Worm (Caenorhabditis elegans): ENCODE measurements around the gene R05H5.3.
A peak's percentile ranks its signal among the peaks of the same experiment; 100 is the strongest.

R05H5.3 gene

ce11 chrII:10231874-10232273, 34.4 kb downstream of the R05H5.3 start:
- peak; percentile 60 for TF ChIP-seq elt-2 (tag; optimal IDR thresholded peaks at IDR 0.05)
- TF ChIP-seq elt-1 (tag; optimal IDR thresholded peaks at IDR 0.05): no peak
- no peak for TF ChIP-seq egl-27 (tag; optimal IDR thresholded peaks at IDR 0.05)
- peak; percentile 15 for TF ChIP-seq pha-4 (tag; optimal IDR thresholded peaks at IDR 0.05)
- no peak for TF ChIP-seq ZK546.5 (tag; optimal IDR thresholded peaks at IDR 0.05)
- TF ChIP-seq ceh-9 (tag; optimal IDR thresholded peaks at IDR 0.05): no peak

ce11 chrII:10234398-10234797, 37.0 kb downstream of the R05H5.3 start, which contains the start of gene ubxn-5:
TSS of gene ubxn-5 (minus strand) at chrII:10234498.
- no peak for TF ChIP-seq R02D3.7 (tag; optimal IDR thresholded peaks at IDR 0.05)
- TF ChIP-seq fkh-10 (GFP tag; optimal IDR thresholded peaks at IDR 0.05): no peak
- TF ChIP-seq pha-4 (tag; optimal IDR thresholded peaks at IDR 0.05): no peak
- TF ChIP-seq elt-1 (tag; optimal IDR thresholded peaks at IDR 0.05): no peak
- no peak for TF ChIP-seq fkh-2 (tag; optimal IDR thresholded peaks at IDR 0.05)
- no peak for TF ChIP-seq ama-1 (optimal IDR thresholded peaks at IDR 0.05)
- TF ChIP-seq eor-1 (tag; optimal IDR thresholded peaks at IDR 0.05): no peak
- TF ChIP-seq nhr-28 (tag; optimal IDR thresholded peaks at IDR 0.05): no peak
- no peak for TF ChIP-seq daf-12 (tag; optimal IDR thresholded peaks at IDR 0.05)
- no peak for TF ChIP-seq ceh-28 (tag; optimal IDR thresholded peaks at IDR 0.05)
- TF ChIP-seq tbx-2 (tag; optimal IDR thresholded peaks at IDR 0.05): no peak
- no peak for TF ChIP-seq nhr-77 (tag; optimal IDR thresholded peaks at IDR 0.05)
- TF ChIP-seq mml-1 (tag; optimal IDR thresholded peaks at IDR 0.05): no peak
- TF ChIP-seq nhr-76 (tag; optimal IDR thresholded peaks at IDR 0.05): no peak
- TF ChIP-seq pqm-1 (tag; optimal IDR thresholded peaks at IDR 0.05): no peak
- no peak for TF ChIP-seq nhr-43 (tag; optimal IDR thresholded peaks at IDR 0.05; ENCODE audit: poor library complexity, severe bottlenecking)
- TF ChIP-seq nhr-25 (tag; optimal IDR thresholded peaks at IDR 0.05): no peak

ce11 chrII:10239595-10239994, 42.2 kb downstream of the R05H5.3 start, which contains the start of gene mec-15:
TSS of gene mec-15 (minus strand) at chrII:10239695.
- TF ChIP-seq daf-12 (tag; optimal IDR thresholded peaks at IDR 0.05): no peak
- TF ChIP-seq lsy-12 (tag; optimal IDR thresholded peaks at IDR 0.05): no peak
- TF ChIP-seq pha-4 (tag; optimal IDR thresholded peaks at IDR 0.05): no peak
- TF ChIP-seq lin-39 (tag; optimal IDR thresholded peaks at IDR 0.05): no peak
- TF ChIP-seq nhr-76 (tag; optimal IDR thresholded peaks at IDR 0.05): no peak
- no peak for TF ChIP-seq nhr-77 (tag; optimal IDR thresholded peaks at IDR 0.05)
- no peak for TF ChIP-seq fos-1 (tag; optimal IDR thresholded peaks at IDR 0.05)

ce11 chrII:10242294-10242693, 44.9 kb downstream of the R05H5.3 start, which contains the start of gene mrps-14:
TSS of gene mrps-14 (minus strand) at chrII:10242490.
- TF ChIP-seq sea-2 (GFP tag; optimal IDR thresholded peaks at IDR 0.05) (no peak), nfya-1 (tag; optimal IDR thresholded peaks at IDR 0.05; ENCODE audit: insufficient read depth) (no peak), nhr-67 (tag; optimal IDR thresholded peaks at IDR 0.05) (no peak), elt-2 (tag; optimal IDR thresholded peaks at IDR 0.05) (no peak), nhr-11 (tag; optimal IDR thresholded peaks at IDR 0.05) (no peak), ceh-82 (tag; optimal IDR thresholded peaks at IDR 0.05) (no peak), ztf-4 (tag; optimal IDR thresholded peaks at IDR 0.05) (no peak), pha-4 (tag; optimal IDR thresholded peaks at IDR 0.05) (no peak), nhr-76 (tag; optimal IDR thresholded peaks at IDR 0.05) (no peak), nhr-23 (tag; optimal IDR thresholded peaks at IDR 0.05) (no peak), mml-1 (tag; optimal IDR thresholded peaks at IDR 0.05) (no peak), jun-1 (tag; optimal IDR thresholded peaks at IDR 0.05) (no peak), lin-15B (tag; optimal IDR thresholded peaks at IDR 0.05) (no peak)

ce11 chrII:10245612-10246011, 48.2 kb downstream of the R05H5.3 start:
- no peak for TF ChIP-seq nfya-1 (tag; optimal IDR thresholded peaks at IDR 0.05; ENCODE audit: insufficient read depth)
- TF ChIP-seq snpc-4 (tag; optimal IDR thresholded peaks at IDR 0.05): no peak
- TF ChIP-seq nhr-12 (tag; optimal IDR thresholded peaks at IDR 0.05): no peak
- no peak for TF ChIP-seq ZK546.5 (tag; optimal IDR thresholded peaks at IDR 0.05)
- no peak for TF ChIP-seq egl-27 (tag; optimal IDR thresholded peaks at IDR 0.05)
- no peak for TF ChIP-seq elt-2 (tag; optimal IDR thresholded peaks at IDR 0.05)
- TF ChIP-seq fkh-2 (tag; optimal IDR thresholded peaks at IDR 0.05): no peak
- TF ChIP-seq nhr-25 (tag; optimal IDR thresholded peaks at IDR 0.05): no peak
- TF ChIP-seq nhr-28 (tag; optimal IDR thresholded peaks at IDR 0.05): no peak
- no peak for TF ChIP-seq hmg-11 (tag; optimal IDR thresholded peaks at IDR 0.05)
